Worm (Caenorhabditis elegans) whole organism, young adult: ENCODE measurements around the gene C28D4.4.

Experiments used
- D2030.7 ChIP-seq: fragments of 200-800 bp; sonication (Bioruptor generic); IDR thresholded peaks from 2 replicates; pipeline ENCODE4 v1.3.6; 2022; ENCODE audit warnings: missing genetic modification reagents, missing genetic modification characterization, missing compliant biosample characterization
- F39B2.1 ChIP-seq: fragments of 200-800 bp; sonication (Bioruptor generic); IDR thresholded peaks from 2 replicates; pipeline ENCODE4 v1.3.6; 2022; ENCODE audit warnings: missing genetic modification reagents, missing genetic modification characterization, missing compliant biosample characterization
- F55B11.4 ChIP-seq: sonication (generic microtip); optimal IDR thresholded peaks from 2 replicates; lab custom pipeline; 2016; ENCODE audit warnings: missing compliant biosample characterization, missing genetic modification characterization, borderline replicate concordance; ENCODE audit not compliant: insufficient read depth
- K11D2.4 ChIP-seq: fragments of 200-800 bp; sonication (Bioruptor generic); IDR thresholded peaks from 2 replicates; pipeline ENCODE4 v1.3.6; 2022; ENCODE audit warnings: missing genetic modification reagents, missing genetic modification characterization, missing compliant biosample characterization
- Y79H2A.3 ChIP-seq: fragments of 200-800 bp; sonication (Bioruptor generic); conservative IDR thresholded peaks from 2 replicates; pipeline ENCODE4 v1.3.6; 2022; ENCODE audit warnings: missing genetic modification reagents, missing genetic modification characterization, missing compliant biosample characterization
- athp-1 ChIP-seq: sonication (generic microtip); optimal IDR thresholded peaks from 2 replicates; lab custom pipeline; 2017; ENCODE audit warnings: mild to moderate bottlenecking, missing genetic modification characterization, missing compliant biosample characterization
- attf-5 ChIP-seq: fragments of 200-800 bp; sonication (Bioruptor generic); optimal IDR thresholded peaks from 2 replicates; lab custom pipeline; 2018; ENCODE audit warnings: mild to moderate bottlenecking, missing genetic modification characterization, missing compliant biosample characterization
- attf-6 ChIP-seq: fragments of 200-800 bp; sonication (Bioruptor generic); IDR thresholded peaks from 2 replicates; pipeline ENCODE4 v1.3.6; 2022; ENCODE audit warnings: missing genetic modification reagents, missing genetic modification characterization, missing compliant biosample characterization
- bed-1 ChIP-seq: fragments of 200-800 bp; sonication (Bioruptor generic); IDR thresholded peaks from 2 replicates; pipeline ENCODE4 v1.3.6; 2022; ENCODE audit warnings: missing genetic modification reagents, missing genetic modification characterization, missing compliant biosample characterization
- ceh-100 ChIP-seq: fragments of 200-800 bp; sonication (Bioruptor generic); IDR thresholded peaks from 2 replicates; pipeline ENCODE4 v1.3.6; 2022; ENCODE audit warnings: missing genetic modification reagents, missing genetic modification characterization, missing compliant biosample characterization
- ceh-27 ChIP-seq: fragments of 200-800 bp; sonication (Bioruptor generic); optimal IDR thresholded peaks from 2 replicates; lab custom pipeline; 2018; ENCODE audit warnings: mild to moderate bottlenecking, missing genetic modification characterization, moderate library complexity, missing compliant biosample characterization
- ceh-40 ChIP-seq: fragments of 200-800 bp; sonication (Bioruptor generic); IDR thresholded peaks from 2 replicates; pipeline ENCODE4 v1.3.6; 2022; ENCODE audit warnings: missing genetic modification characterization, missing compliant biosample characterization
- ekl-4 ChIP-seq: fragments of 200-800 bp; sonication (Bioruptor generic); IDR thresholded peaks from 2 replicates; pipeline ENCODE4 v1.3.6; 2022; ENCODE audit warnings: missing genetic modification reagents, missing genetic modification characterization, missing compliant biosample characterization
- hlh-26 ChIP-seq: fragments of 200-800 bp; sonication (Bioruptor generic); conservative IDR thresholded peaks from 2 replicates; pipeline ENCODE4 v1.3.6; 2022; ENCODE audit warnings: missing genetic modification reagents, missing genetic modification characterization, missing compliant biosample characterization
- hmg-1.2 ChIP-seq: fragments of 200-800 bp; sonication (Bioruptor generic); IDR thresholded peaks from 2 replicates; pipeline ENCODE4 v1.3.6; 2022; ENCODE audit warnings: missing genetic modification reagents, missing genetic modification characterization, missing compliant biosample characterization
- lin-26 ChIP-seq: fragments of 200-800 bp; sonication (Bioruptor generic); IDR thresholded peaks from 2 replicates; pipeline ENCODE4 v1.3.6; 2022; ENCODE audit warnings: missing genetic modification reagents, missing genetic modification characterization, missing compliant biosample characterization
- lsl-1 ChIP-seq: fragments of 200-800 bp; sonication (Bioruptor generic); optimal IDR thresholded peaks from 2 replicates; lab custom pipeline; 2018; ENCODE audit warnings: mild to moderate bottlenecking, missing genetic modification characterization, moderate library complexity, missing compliant biosample characterization
- madf-6 ChIP-seq: fragments of 200-800 bp; sonication (Bioruptor generic); IDR thresholded peaks from 2 replicates; pipeline ENCODE4 v1.3.6; 2022; ENCODE audit warnings: missing genetic modification reagents, missing genetic modification characterization, missing compliant biosample characterization
- mcd-1 ChIP-seq: fragments of 200-800 bp; sonication (Bioruptor generic); IDR thresholded peaks from 2 replicates; pipeline ENCODE4 v1.3.6; 2022; ENCODE audit warnings: missing genetic modification reagents, missing genetic modification characterization, missing compliant biosample characterization
- mes-4 ChIP-seq: sonication (generic microtip); optimal IDR thresholded peaks from 2 replicates; lab custom pipeline; 2016; ENCODE audit warnings: missing genotype, missing genetic modification characterization, missing compliant biosample characterization
- nfya-1 ChIP-seq: sonication (generic microtip); optimal IDR thresholded peaks from 2 replicates; lab custom pipeline; 2017; ENCODE audit warnings: antibody characterized with exemption, missing compliant biosample characterization, missing genetic modification characterization, borderline replicate concordance; ENCODE audit not compliant: insufficient read depth
- nhr-80 ChIP-seq: sonication (generic microtip); optimal IDR thresholded peaks from 2 replicates; lab custom pipeline; 2016; ENCODE audit warnings: missing genetic modification characterization, missing compliant biosample characterization
- sdz-38 ChIP-seq: sonication (generic microtip); optimal IDR thresholded peaks from 2 replicates; lab custom pipeline; 2016; ENCODE audit warnings: missing genotype, missing genetic modification characterization, missing compliant biosample characterization
- snpc-4 ChIP-seq, 5 experiments: fragments of 150-350 bp in 1 of 5; sonication (generic microtip) in 4 of 5; optimal IDR thresholded peaks; 2 replicates each; lab custom pipeline; 2014 to 2018; ENCODE audit warnings: missing genetic modification characterization in 5 of 5, missing biosample characterization in 3 of 5, antibody characterized with exemption in 2 of 5, mild to moderate bottlenecking in 2 of 5, missing compliant biosample characterization in 2 of 5, missing genotype in 2 of 5, moderate library complexity in 2 of 5, missing genetic modification reagents in 1 of 5
- tbx-9 ChIP-seq: sonication (generic microtip); optimal IDR thresholded peaks from 2 replicates; lab custom pipeline; 2016; ENCODE audit warnings: borderline replicate concordance, missing genetic modification characterization, inconsistent platforms, missing compliant biosample characterization
- xnd-1 ChIP-seq: sonication (generic microtip); optimal IDR thresholded peaks from 2 replicates; lab custom pipeline; 2016; ENCODE audit warnings: missing genotype, missing genetic modification reagents, missing genetic modification characterization, missing compliant biosample characterization
- zfh-2 ChIP-seq: fragments of 200-800 bp; sonication (Bioruptor generic); conservative IDR thresholded peaks from 2 replicates; pipeline ENCODE4 v1.3.6; 2022; ENCODE audit warnings: missing genetic modification reagents, missing genetic modification characterization, missing compliant biosample characterization
- zim-3 ChIP-seq: sonication (generic microtip); optimal IDR thresholded peaks from 2 replicates; lab custom pipeline; 2017; ENCODE audit warnings: mild to moderate bottlenecking, missing genetic modification characterization, moderate library complexity, missing compliant biosample characterization
- ztf-18 ChIP-seq: sonication (generic microtip); optimal IDR thresholded peaks from 2 replicates; lab custom pipeline; 2016; ENCODE audit warnings: missing genotype, mild to moderate bottlenecking, missing genetic modification characterization, missing compliant biosample characterization
- ztf-22 ChIP-seq: fragments of 200-800 bp; sonication (Bioruptor generic); optimal IDR thresholded peaks from 2 replicates; lab custom pipeline; 2018; ENCODE audit warnings: mild to moderate bottlenecking, missing genetic modification characterization, moderate library complexity, missing compliant biosample characterization
- ztf-25 ChIP-seq: fragments of 200-800 bp; sonication (Bioruptor generic); IDR thresholded peaks from 2 replicates; pipeline ENCODE4 v1.3.6; 2022; ENCODE audit warnings: missing genetic modification reagents, missing genetic modification characterization, missing compliant biosample characterization

C28D4.4 gene

DNA sequence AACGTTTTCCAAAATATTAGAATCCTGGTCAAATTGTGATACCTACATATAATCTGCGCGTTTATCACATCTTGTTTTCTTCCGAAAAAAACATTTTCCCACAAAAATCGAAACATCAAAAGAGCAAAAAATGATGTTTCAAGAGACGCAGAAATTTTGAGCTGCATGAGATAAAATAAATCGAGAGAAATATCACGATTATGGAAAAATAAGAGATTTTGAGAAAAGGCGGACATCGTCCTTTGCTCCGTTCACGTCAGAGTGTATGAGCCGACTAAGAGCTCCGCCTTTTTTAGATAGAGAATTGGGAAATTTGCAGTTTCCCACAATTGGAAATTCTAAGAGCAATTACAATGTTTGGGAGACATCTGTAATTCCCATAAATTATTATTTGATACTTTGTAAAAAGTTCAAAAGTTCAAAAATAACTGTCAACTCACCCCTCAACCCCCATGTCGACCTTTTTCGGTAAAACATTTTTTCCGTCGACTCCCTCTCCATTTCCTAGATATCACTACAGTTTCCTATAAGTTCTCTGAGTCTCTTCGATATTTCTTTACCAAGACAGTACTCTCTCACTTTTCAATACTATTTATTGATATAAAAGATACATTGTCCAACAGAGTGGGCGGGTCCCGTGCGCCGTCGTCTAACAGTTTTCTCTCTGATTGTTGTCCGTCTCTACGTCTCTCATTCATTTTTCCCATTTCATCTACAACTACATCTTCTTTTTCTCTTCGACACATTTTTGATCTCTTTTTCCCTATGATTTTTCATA lies 12.0 kb upstream of the C28D4.4 start:
- TF ChIP-seq nhr-80 (tag; lab: Kevin White, UChicago) = peak; percentile 81
- no peak for TF ChIP-seq snpc-4 (GFP tag; optimal IDR thresholded peaks at IDR 0.05; lab: Kevin White, UChicago)
- TF ChIP-seq snpc-4 (tag; optimal IDR thresholded peaks at IDR 0.05; lab: Kevin White, UChicago) = peak in 1 of 4 experiments; percentile 13
- peak; percentile 67; the same call in 1 of the 2 replicates for TF ChIP-seq hmg-1.2 (GFP tag; lab: Robert Waterston, UW)
- TF ChIP-seq sdz-38 (tag; lab: Kevin White, UChicago) = no peak

DNA sequence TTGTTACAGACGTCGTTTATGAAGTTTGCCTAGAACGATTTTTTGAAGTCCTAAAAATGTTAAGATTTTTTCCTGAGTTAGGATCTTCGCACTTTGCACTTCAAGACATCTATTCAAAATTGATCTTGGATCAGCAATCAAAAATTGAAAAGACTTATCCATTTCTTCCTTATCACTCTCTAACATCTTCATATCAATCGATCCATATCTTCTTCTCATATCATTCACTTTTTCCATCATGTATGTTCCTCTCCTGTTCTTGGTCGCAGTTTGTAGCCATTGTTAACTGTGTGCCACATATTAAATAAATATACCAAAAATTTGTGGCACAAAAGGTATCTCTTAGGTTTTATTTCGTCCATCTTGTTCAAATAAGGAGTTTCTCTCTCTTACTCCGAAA lies 10.9 kb upstream of the C28D4.4 start:
- TF ChIP-seq attf-6 (GFP tag; lab: Robert Waterston, UW) (no peak), Y79H2A.3 (no peak), zim-3 (tag; lab: Kevin White, UChicago) (no peak), ceh-100 (GFP tag; lab: Robert Waterston, UW) (no peak), lin-26 (no peak), nfya-1 (no peak)

DNA sequence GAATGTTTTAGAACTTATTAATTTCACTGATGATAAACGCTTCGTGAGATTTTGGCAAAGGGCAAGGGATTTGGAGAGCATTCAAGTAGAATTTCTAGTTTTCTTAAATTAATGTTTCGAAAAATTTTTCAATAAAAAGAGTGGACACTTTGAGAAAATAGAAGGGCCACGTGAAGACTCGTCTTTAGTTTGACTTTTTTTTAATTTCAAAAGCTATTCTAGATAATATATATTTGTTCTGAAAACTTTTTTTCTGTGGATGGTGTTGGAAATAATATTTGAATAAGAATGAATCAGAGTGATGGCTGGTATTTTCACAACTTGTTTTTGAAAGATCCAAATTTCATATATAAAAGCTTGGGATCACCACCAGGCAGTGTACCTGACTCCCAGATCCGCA lies 3.5 kb upstream of the C28D4.4 start, which contains the start of gene C28D4.8:
Gene C28D4.8, minus strand, starts transcription at position 101 of the 400 bp plus-strand sequence.
- TF ChIP-seq F39B2.1 (no peak), ceh-40 (GFP tag; lab: Robert Waterston, UW) (no peak), D2030.7 (GFP tag; lab: Robert Waterston, UW) (no peak), mes-4 (no peak), ztf-18 (tag; lab: Kevin White, UChicago) (no peak), zim-3 (tag; lab: Kevin White, UChicago) (no peak), tbx-9 (no peak), bed-1 (GFP tag; lab: Robert Waterston, UW) (no peak), ceh-27 (GFP tag; lab: Kevin White, UChicago) (no peak), ekl-4 (GFP tag; lab: Robert Waterston, UW) (no peak)

DNA sequence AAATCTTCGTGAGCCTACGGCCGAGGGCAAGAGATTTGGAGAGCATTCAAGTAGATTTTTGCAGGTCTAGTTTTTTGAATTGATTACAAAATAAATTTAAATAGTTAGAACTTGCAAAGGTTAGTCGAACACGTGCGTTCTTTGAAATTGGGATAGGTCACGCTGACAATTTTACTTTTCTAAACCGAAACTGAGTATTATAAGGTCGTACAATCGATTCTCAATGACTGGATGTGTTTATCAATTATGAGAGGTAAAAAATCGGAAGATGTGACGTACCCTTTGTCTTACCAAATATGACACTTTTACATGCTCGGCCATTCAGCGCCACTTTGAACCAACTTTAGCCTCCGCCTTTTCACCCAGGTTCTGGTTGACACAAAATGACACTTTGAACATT lies 2.0 kb upstream of the C28D4.4 start, which contains the start of gene C28D4.5:
Gene C28D4.5, minus strand, starts transcription at position 101 of the 400 bp plus-strand sequence.
- TF ChIP-seq nhr-80 (tag; lab: Kevin White, UChicago) (no peak), xnd-1 (tag; lab: Kevin White, UChicago) (no peak), attf-5 (GFP tag; lab: Kevin White, UChicago) (no peak), ztf-22 (no peak), hlh-26 (no peak), K11D2.4 (GFP tag; lab: Robert Waterston, UW) (no peak), zfh-2 (GFP tag; lab: Robert Waterston, UW) (no peak), madf-6 (no peak), mcd-1 (GFP tag; lab: Robert Waterston, UW) (no peak), F55B11.4 (tag; lab: Kevin White, UChicago) (no peak), athp-1 (tag; lab: Kevin White, UChicago) (no peak), ztf-25 (GFP tag; lab: Robert Waterston, UW) (no peak), lsl-1 (GFP tag; lab: Kevin White, UChicago) (no peak), tbx-9 (no peak)
- TF ChIP-seq, all 124 proteins: peak for 0
